Fruit fly (Drosophila melanogaster) whole organism, embryonic: Measurements from ENCODE around the gene ng2.

ENCODE experiments used
- Antp ChIP-seq: fragments of 200-800 bp; sonication (Bioruptor generic); optimal IDR thresholded peaks from 3 replicates; lab custom pipeline; 2016; ENCODE audit warnings: missing biosample characterization, missing genetic modification characterization
- Bdp1 ChIP-seq: fragments of 200-800 bp; sonication (Bioruptor generic); optimal IDR thresholded peaks from 3 replicates; lab custom pipeline; 2016; ENCODE audit warnings: missing biosample characterization, missing genetic modification characterization
- CG10147 ChIP-seq: fragments of 200-800 bp; sonication (Bioruptor generic); optimal IDR thresholded peaks from 2 replicates; lab custom pipeline; 2019; ENCODE audit warnings: missing biosample characterization, mild to moderate bottlenecking, missing genetic modification characterization, moderate library complexity
- CG10543 ChIP-seq: fragments of 200-800 bp; sonication (Bioruptor generic); optimal IDR thresholded peaks from 3 replicates; lab custom pipeline; 2017; ENCODE audit warnings: missing biosample characterization, mild to moderate bottlenecking, missing genetic modification characterization, moderate library complexity
- CG12219 ChIP-seq: fragments of 200-800 bp; sonication (Bioruptor generic); optimal IDR thresholded peaks from 3 replicates; lab custom pipeline; 2018; ENCODE audit warnings: missing biosample characterization, mild to moderate bottlenecking, missing genetic modification characterization
- CG12769 ChIP-seq: fragments of 200-800 bp; sonication (Bioruptor generic); optimal IDR thresholded peaks from 2 replicates; lab custom pipeline; 2019; ENCODE audit warnings: missing biosample characterization, mild to moderate bottlenecking, missing genetic modification characterization, moderate library complexity
- CG14014 ChIP-seq: fragments of 200-800 bp; sonication (Bioruptor generic); IDR thresholded peaks from 2 replicates; pipeline ENCODE4 v1.3.6; 2022; ENCODE audit warnings: missing biosample characterization, missing genetic modification characterization
- CG14050 ChIP-seq: fragments of 200-800 bp; sonication (Bioruptor generic); IDR thresholded peaks from 3 replicates; pipeline ENCODE4 v1.3.6; 2022; ENCODE audit warnings: missing biosample characterization, missing genetic modification characterization
- CG17385 ChIP-seq: fragments of 200-800 bp; sonication (Bioruptor generic); optimal IDR thresholded peaks from 3 replicates; lab custom pipeline; 2018; ENCODE audit warnings: missing biosample characterization, mild to moderate bottlenecking, missing genetic modification characterization
- CG18476 ChIP-seq: fragments of 200-800 bp; sonication (Bioruptor generic); optimal IDR thresholded peaks from 2 replicates; lab custom pipeline; 2016; ENCODE audit warnings: missing biosample characterization, mild to moderate bottlenecking, missing genetic modification characterization
- CG31365 ChIP-seq: fragments of 200-800 bp; sonication (Bioruptor generic); optimal IDR thresholded peaks from 2 replicates; lab custom pipeline; 2018; ENCODE audit warnings: missing biosample characterization, mild to moderate bottlenecking, missing genetic modification characterization
- CG3838 ChIP-seq: fragments of 200-800 bp; sonication (Bioruptor generic); optimal IDR thresholded peaks from 3 replicates; lab custom pipeline; 2016; ENCODE audit warnings: missing biosample characterization, missing genetic modification characterization
- CG4360 ChIP-seq: fragments of 200-800 bp; sonication (Bioruptor generic); IDR thresholded peaks from 2 replicates; pipeline ENCODE4 v1.3.6; 2022; ENCODE audit warnings: missing biosample characterization, missing genetic modification characterization
- CG43689 ChIP-seq: fragments of 200-800 bp; sonication (Bioruptor generic); IDR thresholded peaks from 2 replicates; pipeline ENCODE4 v1.3.6; 2022; ENCODE audit warnings: missing biosample characterization, missing genetic modification characterization
- CG4424 ChIP-seq: fragments of 200-800 bp; sonication (Bioruptor generic); optimal IDR thresholded peaks from 3 replicates; lab custom pipeline; 2016; ENCODE audit warnings: missing biosample characterization, missing genetic modification characterization
- CG4854 ChIP-seq: fragments of 200-800 bp; sonication (Bioruptor generic); optimal IDR thresholded peaks from 2 replicates; lab custom pipeline; 2016; ENCODE audit warnings: missing biosample characterization, missing genetic modification characterization, inconsistent platforms
- CG7556 ChIP-seq: fragments of 200-800 bp; sonication (Bioruptor generic); optimal IDR thresholded peaks from 2 replicates; lab custom pipeline; 2017; ENCODE audit warnings: missing biosample characterization, mild to moderate bottlenecking, missing genetic modification characterization
- CG7745 ChIP-seq: fragments of 200-800 bp; sonication (Bioruptor generic); optimal IDR thresholded peaks from 2 replicates; lab custom pipeline; 2018; ENCODE audit warnings: missing biosample characterization, mild to moderate bottlenecking, missing genetic modification characterization, moderate library complexity
- CG7928 ChIP-seq: fragments of 200-800 bp; sonication (Bioruptor generic); optimal IDR thresholded peaks from 2 replicates; lab custom pipeline; 2017; ENCODE audit warnings: missing biosample characterization, mild to moderate bottlenecking, missing genetic modification characterization
- CG9609 ChIP-seq: fragments of 200-800 bp; sonication (Bioruptor generic); optimal IDR thresholded peaks from 3 replicates; lab custom pipeline; 2016; ENCODE audit warnings: missing biosample characterization, missing genetic modification characterization
- Camta ChIP-seq: fragments of 200-800 bp; sonication (Bioruptor generic); optimal IDR thresholded peaks from 2 replicates; lab custom pipeline; 2016; ENCODE audit warnings: missing biosample characterization, missing genetic modification characterization
- Dfd ChIP-seq, 2 experiments: fragments of >200 bp; optimal IDR thresholded peaks; 2 replicates each; lab custom pipeline; 2017; ENCODE audit warnings: missing biosample characterization in 2 of 2, missing genetic modification characterization in 2 of 2
- E2f1 ChIP-seq: fragments of 200-800 bp; sonication (Bioruptor generic); IDR thresholded peaks from 2 replicates; pipeline ENCODE4 v1.3.6; 2022; ENCODE audit warnings: missing biosample characterization, missing genetic modification characterization
- Fer2 ChIP-seq: fragments of 200-800 bp; sonication (Bioruptor generic); optimal IDR thresholded peaks from 2 replicates; lab custom pipeline; 2018; ENCODE audit warnings: missing biosample characterization, mild to moderate bottlenecking, missing genetic modification characterization, moderate library complexity
- H2.0 ChIP-seq: fragments of 200-800 bp; sonication (Bioruptor generic); IDR thresholded peaks from 2 replicates; pipeline ENCODE4 v1.3.6; 2022; ENCODE audit warnings: missing biosample characterization, missing genetic modification characterization
- HmgD ChIP-seq: fragments of 200-800 bp; sonication (Bioruptor generic); optimal IDR thresholded peaks from 3 replicates; lab custom pipeline; 2016; ENCODE audit warnings: missing biosample characterization, missing genetic modification characterization
- HmgZ ChIP-seq: fragments of 200-800 bp; sonication (Bioruptor generic); optimal IDR thresholded peaks from 2 replicates; lab custom pipeline; 2018; ENCODE audit warnings: missing biosample characterization, mild to moderate bottlenecking, missing genetic modification characterization
- Hmx ChIP-seq: fragments of 200-800 bp; sonication (Bioruptor generic); optimal IDR thresholded peaks from 2 replicates; lab custom pipeline; 2016; ENCODE audit warnings: missing biosample characterization, missing genetic modification characterization
- Lim3 ChIP-seq: fragments of 200-800 bp; sonication (Bioruptor generic); IDR thresholded peaks from 2 replicates; pipeline ENCODE4 v1.3.6; 2022; ENCODE audit warnings: missing biosample characterization, missing genetic modification characterization
- NC2α ChIP-seq: fragments of 200-800 bp; sonication (Bioruptor generic); optimal IDR thresholded peaks from 2 replicates; lab custom pipeline; 2016; ENCODE audit warnings: missing biosample characterization, missing genetic modification characterization
- Nf-YB ChIP-seq: fragments of 200-800 bp; sonication (Bioruptor generic); optimal IDR thresholded peaks from 3 replicates; lab custom pipeline; 2019; ENCODE audit warnings: missing biosample characterization, mild to moderate bottlenecking, missing genetic modification characterization, moderate library complexity
- Sin3A ChIP-seq: fragments of >200 bp; optimal IDR thresholded peaks from 2 replicates; lab custom pipeline; 2018
- Sry-δ ChIP-seq: fragments of 200-800 bp; sonication (Bioruptor generic); optimal IDR thresholded peaks from 2 replicates; lab custom pipeline; 2016; ENCODE audit warnings: missing biosample characterization, missing genetic modification characterization
- Vsx1 ChIP-seq: fragments of 200-800 bp; sonication (Bioruptor generic); optimal IDR thresholded peaks from 2 replicates; lab custom pipeline; 2017; ENCODE audit warnings: missing biosample characterization, mild to moderate bottlenecking, missing genetic modification characterization, missing genetic modification reagents
- Xbp1 ChIP-seq: fragments of 200-800 bp; sonication (Bioruptor generic); optimal IDR thresholded peaks from 3 replicates; lab custom pipeline; 2016; ENCODE audit warnings: missing biosample characterization, mild to moderate bottlenecking, missing genetic modification characterization
- ash1 ChIP-seq: fragments of 200-800 bp; sonication (Bioruptor generic); optimal IDR thresholded peaks from 2 replicates; lab custom pipeline; 2018; ENCODE audit warnings: missing biosample characterization, mild to moderate bottlenecking, missing genetic modification characterization
- cas ChIP-seq: fragments of 200-800 bp; sonication (Bioruptor generic); IDR thresholded peaks from 2 replicates; pipeline ENCODE4 v1.3.6; 2022; ENCODE audit warnings: missing biosample characterization, missing genetic modification characterization
- cg ChIP-seq: fragments of 200-800 bp; sonication (Bioruptor generic); optimal IDR thresholded peaks from 3 replicates; lab custom pipeline; 2019; ENCODE audit warnings: missing biosample characterization, mild to moderate bottlenecking, missing genetic modification characterization, moderate library complexity
- dimm ChIP-seq: fragments of 200-800 bp; sonication (Bioruptor generic); IDR thresholded peaks from 2 replicates; pipeline ENCODE4 v1.3.6; 2022; ENCODE audit warnings: missing biosample characterization, missing genetic modification characterization
- esg ChIP-seq: fragments of 200-800 bp; sonication (Bioruptor generic); conservative IDR thresholded peaks from 2 replicates; pipeline ENCODE4 v1.3.6; 2022; ENCODE audit warnings: missing biosample characterization, missing genetic modification characterization
- gsb ChIP-seq: fragments of 200-800 bp; sonication (Bioruptor generic); IDR thresholded peaks from 2 replicates; pipeline ENCODE4 v1.3.6; 2022; ENCODE audit warnings: missing biosample characterization, missing genetic modification characterization
- gt ChIP-seq: fragments of 200-800 bp; sonication (Bioruptor generic); IDR thresholded peaks from 2 replicates; pipeline ENCODE4 v1.3.6; 2022; ENCODE audit warnings: missing biosample characterization, missing genetic modification characterization
- her ChIP-seq: fragments of 200-800 bp; sonication (Bioruptor generic); optimal IDR thresholded peaks from 2 replicates; lab custom pipeline; 2016; ENCODE audit warnings: missing biosample characterization, missing genetic modification characterization
- hkb ChIP-seq, 2 experiments: fragments of 200-800 bp in 1 of 2; fragments of >200 bp in 1 of 2; sonication (Bioruptor generic) in 1 of 2; IDR thresholded peaks in 1 of 2; optimal IDR thresholded peaks in 1 of 2; 2 replicates each; pipeline versions ENCODE4 v1.3.6 to Lab custom; 2017 to 2022; ENCODE audit warnings: missing biosample characterization in 1 of 2, missing genetic modification characterization in 1 of 2
- klu ChIP-seq: fragments of 200-800 bp; sonication (Bioruptor generic); IDR thresholded peaks from 2 replicates; pipeline ENCODE4 v1.3.6; 2022; ENCODE audit warnings: missing biosample characterization, missing genetic modification characterization
- kni ChIP-seq: fragments of 200-800 bp; sonication (Bioruptor generic); optimal IDR thresholded peaks from 3 replicates; lab custom pipeline; 2017; ENCODE audit warnings: mild to moderate bottlenecking, missing biosample characterization, missing genetic modification reagents, missing genetic modification characterization
- nau ChIP-seq: fragments of 200-800 bp; sonication (Bioruptor generic); optimal IDR thresholded peaks from 3 replicates; lab custom pipeline; 2017; ENCODE audit warnings: missing biosample characterization, mild to moderate bottlenecking, missing genetic modification characterization, missing genetic modification reagents
- scrt ChIP-seq: fragments of 200-800 bp; sonication (Bioruptor generic); optimal IDR thresholded peaks from 2 replicates; lab custom pipeline; 2018; ENCODE audit warnings: missing biosample characterization, mild to moderate bottlenecking, missing genetic modification characterization, moderate library complexity
- vnd ChIP-seq: fragments of 200-800 bp; sonication (Bioruptor generic); IDR thresholded peaks from 3 replicates; pipeline ENCODE4 v1.3.6; 2022; ENCODE audit warnings: missing biosample characterization, missing genetic modification characterization; ENCODE audit not compliant: partially characterized antibody
- zfh2 ChIP-seq: fragments of 200-800 bp; sonication (Bioruptor generic); optimal IDR thresholded peaks from 2 replicates; lab custom pipeline; 2016; ENCODE audit warnings: missing biosample characterization, missing genetic modification characterization

Gene ng2

dm6 chrX:3255569-3256309 is 15.4 kb upstream of the ng2 start (continued):
- peak; percentile 91 for TF ChIP-seq H2.0 (GFP tag; lab: Robert Waterston, UW)
- peak; percentile 84 for TF ChIP-seq Antp
- TF ChIP-seq CG12769 (tag; lab: Kevin White, UChicago) = peak; percentile 63
- peak; percentile 80 for TF ChIP-seq CG7928
- TF ChIP-seq CG10147 = peak; percentile 96
- peak; percentile 54; the same call in 1 of the 2 replicates for TF ChIP-seq gt (GFP tag; lab: Robert Waterston, UW)
- peak; percentile 81 for TF ChIP-seq Nf-YB (GFP tag; lab: Kevin White, UChicago)
- TF ChIP-seq HmgD (GFP tag; lab: Kevin White, UChicago) = peak; percentile 76
- TF ChIP-seq NC2α (GFP tag; lab: Kevin White, UChicago) = peak; percentile 84
- peak; percentile 92 for TF ChIP-seq Fer2 (tag; lab: Kevin White, UChicago)
- TF ChIP-seq CG10543 (GFP tag; lab: Kevin White, UChicago) = peak; percentile 96
- no peak for TF ChIP-seq vnd (GFP tag; lab: Robert Waterston, UW)
- TF ChIP-seq dimm (GFP tag; lab: Robert Waterston, UW) = peak; percentile 77
- peak; percentile 91 for TF ChIP-seq esg (GFP tag; lab: Robert Waterston, UW)
- TF ChIP-seq CG4360 = no peak
- TF ChIP-seq Camta (GFP tag; lab: Kevin White, UChicago) = peak; percentile 84
- peak; percentile 34 for TF ChIP-seq kni (GFP tag; lab: Kevin White, UChicago)
- peak; percentile 95 for TF ChIP-seq Xbp1 (GFP tag; lab: Kevin White, UChicago)
- peak; percentile 81 for TF ChIP-seq CG12219 (GFP tag; lab: Kevin White, UChicago)
- peak; percentile 88 for TF ChIP-seq her (GFP tag; lab: Kevin White, UChicago)
- no peak for TF ChIP-seq hkb (optimal IDR thresholded peaks at IDR 0.05; lab: Kevin White, UChicago)
- TF ChIP-seq hkb (GFP tag; IDR thresholded peaks at IDR 0.05; lab: Robert Waterston, UW) = peak; percentile 96
- peak; percentile 76 for TF ChIP-seq Lim3 (GFP tag; lab: Robert Waterston, UW)
- TF ChIP-seq CG17385 = peak; percentile 93
- peak in 1 of 2 experiments; percentile 72 for TF ChIP-seq Dfd (GFP tag; optimal IDR thresholded peaks at IDR 0.05; lab: Kevin White, UChicago)
- peak; percentile 76 for TF ChIP-seq CG43689
- peak; percentile 95 for TF ChIP-seq nau (GFP tag; lab: Kevin White, UChicago)
- peak; percentile 92 for TF ChIP-seq HmgZ (tag; lab: Kevin White, UChicago)
- no peak for TF ChIP-seq ash1 (GFP tag; lab: Kevin White, UChicago)
- peak; percentile 97 for TF ChIP-seq CG4424 (GFP tag; lab: Kevin White, UChicago)
- peak; percentile 93 for TF ChIP-seq CG4854 (GFP tag; lab: Kevin White, UChicago)
- peak; percentile 94 for TF ChIP-seq Vsx1 (GFP tag; lab: Kevin White, UChicago)
- TF ChIP-seq CG31365 (tag; lab: Kevin White, UChicago) = peak; percentile 58
- no peak for TF ChIP-seq CG7745 (tag; lab: Kevin White, UChicago)
- peak; percentile 82 for TF ChIP-seq cas (GFP tag; lab: Robert Waterston, UW)
- peak; percentile 92 for TF ChIP-seq klu (GFP tag; lab: Robert Waterston, UW)
- no peak for TF ChIP-seq cg
- TF ChIP-seq scrt (GFP tag; lab: Kevin White, UChicago) = peak; percentile 90
- TF ChIP-seq zfh2 (GFP tag; lab: Kevin White, UChicago) = peak; percentile 95
- peak; percentile 59 for TF ChIP-seq Hmx
- peak; percentile 91 for TF ChIP-seq E2f1
- peak; percentile 84 for TF ChIP-seq CG3838 (GFP tag; lab: Kevin White, UChicago)
- peak; percentile 88 for TF ChIP-seq gsb
- TF ChIP-seq Bdp1 (GFP tag; lab: Kevin White, UChicago) = peak; percentile 85
- TF ChIP-seq CG9609 = peak; percentile 94
- TF ChIP-seq CG18476 (GFP tag; lab: Kevin White, UChicago) = peak; percentile 96
- TF ChIP-seq Sry-δ = peak; percentile 60
- peak; percentile 99 for TF ChIP-seq CG7556 (GFP tag; lab: Kevin White, UChicago)
- TF ChIP-seq Sin3A (lab: Kevin White, UChicago) = no peak
- peak; percentile 87 for TF ChIP-seq CG14050 (GFP tag; lab: Robert Waterston, UW)
- TF ChIP-seq CG14014 (GFP tag; lab: Robert Waterston, UW) = peak; percentile 95
